Worm (Caenorhabditis elegans): Measurements from ENCODE around the gene F35C5.12.

ce11 chrII:12904174-12904573, 10.2 kb downstream of the F35C5.12 start, which contains the start of gene clec-66:
- TF ChIP-seq lin-39 (tag; optimal IDR thresholded peaks at IDR 0.05) = no peak
- no peak for TF ChIP-seq R02D3.7 (tag; optimal IDR thresholded peaks at IDR 0.05)
- TF ChIP-seq lin-38 (GFP tag; IDR thresholded peaks at IDR 0.05) = no peak
- TF ChIP-seq zip-2 (tag; optimal IDR thresholded peaks at IDR 0.05) = no peak
- TF ChIP-seq unc-39 (tag; optimal IDR thresholded peaks at IDR 0.05) = no peak
- no peak for TF ChIP-seq ama-1 (optimal IDR thresholded peaks at IDR 0.05)
- TF ChIP-seq fos-1 (tag; optimal IDR thresholded peaks at IDR 0.05) = no peak
- no peak for TF ChIP-seq rbr-2 (tag; optimal IDR thresholded peaks at IDR 0.05)
